Worm (Caenorhabditis elegans) whole organism, young adult: ENCODE measurements around the gene str-155.
A peak's percentile ranks its signal among the peaks of the same experiment; 100 is the strongest.

ENCODE experiments used
- F39B2.1 ChIP-seq: fragments of 200-800 bp; sonication (Bioruptor generic); IDR thresholded peaks from 2 replicates; pipeline ENCODE4 v1.3.6; 2022; ENCODE audit warnings: missing genetic modification reagents, missing genetic modification characterization, missing compliant biosample characterization
- F57A8.1 ChIP-seq: fragments of 200-800 bp; sonication (Bioruptor generic); optimal IDR thresholded peaks from 2 replicates; lab custom pipeline; 2018; ENCODE audit warnings: mild to moderate bottlenecking, missing genetic modification characterization, moderate library complexity, missing compliant biosample characterization
- T26A5.8 ChIP-seq: sonication (generic microtip); optimal IDR thresholded peaks from 2 replicates; lab custom pipeline; 2016; ENCODE audit warnings: missing genetic modification characterization, missing compliant biosample characterization
- Y53F4B.3 ChIP-seq: fragments of 200-800 bp; sonication (Bioruptor generic); IDR thresholded peaks from 2 replicates; pipeline ENCODE4 v1.3.6; 2022; ENCODE audit warnings: missing genetic modification reagents, missing genetic modification characterization, missing compliant biosample characterization
- Y53G8AR.9 ChIP-seq: fragments of 200-800 bp; sonication (Bioruptor generic); conservative IDR thresholded peaks from 2 replicates; pipeline ENCODE4 v1.3.6; 2022; ENCODE audit warnings: missing genetic modification reagents, missing genetic modification characterization, missing compliant biosample characterization
- Y56A3A.18 ChIP-seq: fragments of 200-800 bp; sonication (Bioruptor generic); IDR thresholded peaks from 2 replicates; pipeline ENCODE4 v1.3.6; 2022; ENCODE audit warnings: missing genetic modification reagents, missing genetic modification characterization, missing compliant biosample characterization
- Y95B8A.8 ChIP-seq: fragments of 200-800 bp; sonication (Bioruptor generic); IDR thresholded peaks from 2 replicates; pipeline ENCODE4 v1.3.6; 2022; ENCODE audit warnings: missing genetic modification reagents, missing genetic modification characterization, missing compliant biosample characterization
- ZK185.1 ChIP-seq: sonication (generic microtip); optimal IDR thresholded peaks from 2 replicates; lab custom pipeline; 2016; ENCODE audit warnings: mild to moderate bottlenecking, missing genetic modification characterization, missing compliant biosample characterization; ENCODE audit not compliant: poor library complexity, severe bottlenecking
- aptf-2 ChIP-seq: fragments of 200-800 bp; sonication (Bioruptor generic); conservative IDR thresholded peaks from 2 replicates; pipeline ENCODE4 v1.3.6; 2022; ENCODE audit warnings: missing genetic modification reagents, missing genetic modification characterization, missing compliant biosample characterization
- athp-1 ChIP-seq: sonication (generic microtip); optimal IDR thresholded peaks from 2 replicates; lab custom pipeline; 2017; ENCODE audit warnings: mild to moderate bottlenecking, missing genetic modification characterization, missing compliant biosample characterization
- attf-6 ChIP-seq: fragments of 200-800 bp; sonication (Bioruptor generic); IDR thresholded peaks from 2 replicates; pipeline ENCODE4 v1.3.6; 2022; ENCODE audit warnings: missing genetic modification reagents, missing genetic modification characterization, missing compliant biosample characterization
- bed-1 ChIP-seq: fragments of 200-800 bp; sonication (Bioruptor generic); IDR thresholded peaks from 2 replicates; pipeline ENCODE4 v1.3.6; 2022; ENCODE audit warnings: missing genetic modification reagents, missing genetic modification characterization, missing compliant biosample characterization
- bed-2 ChIP-seq: fragments of 200-800 bp; sonication (Bioruptor generic); IDR thresholded peaks from 2 replicates; pipeline ENCODE4 v1.3.6; 2022; ENCODE audit warnings: missing genetic modification reagents, missing genetic modification characterization, missing compliant biosample characterization
- ceh-100 ChIP-seq: fragments of 200-800 bp; sonication (Bioruptor generic); IDR thresholded peaks from 2 replicates; pipeline ENCODE4 v1.3.6; 2022; ENCODE audit warnings: missing genetic modification reagents, missing genetic modification characterization, missing compliant biosample characterization
- ceh-27 ChIP-seq: fragments of 200-800 bp; sonication (Bioruptor generic); optimal IDR thresholded peaks from 2 replicates; lab custom pipeline; 2018; ENCODE audit warnings: mild to moderate bottlenecking, missing genetic modification characterization, moderate library complexity, missing compliant biosample characterization
- ceh-58 ChIP-seq: fragments of 200-800 bp; sonication (Bioruptor generic); IDR thresholded peaks from 2 replicates; pipeline ENCODE4 v1.3.6; 2022; ENCODE audit warnings: missing genetic modification characterization, missing compliant biosample characterization
- ceh-79 ChIP-seq: sonication (generic microtip); optimal IDR thresholded peaks from 2 replicates; lab custom pipeline; 2017; ENCODE audit warnings: mild to moderate bottlenecking, missing genetic modification characterization, missing compliant biosample characterization
- die-1 ChIP-seq: sonication (generic microtip); optimal IDR thresholded peaks from 2 replicates; lab custom pipeline; 2016; ENCODE audit warnings: missing genotype, mild to moderate bottlenecking, missing genetic modification characterization, missing compliant biosample characterization
- efl-1 ChIP-seq: fragments of 150-350 bp; optimal IDR thresholded peaks from 2 replicates; lab custom pipeline; 2014; ENCODE audit warnings: missing biosample characterization, missing genetic modification reagents, missing genetic modification characterization
- ets-4 ChIP-seq: fragments of 200-800 bp; sonication (Bioruptor generic); optimal IDR thresholded peaks from 2 replicates; lab custom pipeline; 2018; ENCODE audit warnings: mild to moderate bottlenecking, missing genetic modification characterization, missing compliant biosample characterization
- gei-17 ChIP-seq: fragments of 200-800 bp; sonication (Bioruptor generic); optimal IDR thresholded peaks from 2 replicates; lab custom pipeline; 2018; ENCODE audit warnings: mild to moderate bottlenecking, missing genetic modification characterization, missing compliant biosample characterization
- hlh-26 ChIP-seq: fragments of 200-800 bp; sonication (Bioruptor generic); conservative IDR thresholded peaks from 2 replicates; pipeline ENCODE4 v1.3.6; 2022; ENCODE audit warnings: missing genetic modification reagents, missing genetic modification characterization, missing compliant biosample characterization
- hmg-1.2 ChIP-seq: fragments of 200-800 bp; sonication (Bioruptor generic); IDR thresholded peaks from 2 replicates; pipeline ENCODE4 v1.3.6; 2022; ENCODE audit warnings: missing genetic modification reagents, missing genetic modification characterization, missing compliant biosample characterization
- hmg-20 ChIP-seq: fragments of 200-800 bp; sonication (Bioruptor generic); IDR thresholded peaks from 2 replicates; pipeline ENCODE4 v1.3.6; 2022; ENCODE audit warnings: missing genetic modification reagents, missing genetic modification characterization, missing compliant biosample characterization
- let-526 ChIP-seq: fragments of 200-800 bp; sonication (Bioruptor generic); IDR thresholded peaks from 2 replicates; pipeline ENCODE4 v1.3.6; 2022; ENCODE audit warnings: missing genetic modification reagents, missing genetic modification characterization, missing compliant biosample characterization
- lin-26 ChIP-seq: fragments of 200-800 bp; sonication (Bioruptor generic); IDR thresholded peaks from 2 replicates; pipeline ENCODE4 v1.3.6; 2022; ENCODE audit warnings: missing genetic modification reagents, missing genetic modification characterization, missing compliant biosample characterization
- lin-54 ChIP-seq: fragments of 200-800 bp; sonication (Bioruptor generic); optimal IDR thresholded peaks from 2 replicates; lab custom pipeline; 2018; ENCODE audit warnings: mild to moderate bottlenecking, missing genetic modification characterization, missing compliant biosample characterization
- lir-1 ChIP-seq: fragments of 200-800 bp; sonication (Bioruptor generic); conservative IDR thresholded peaks from 2 replicates; pipeline ENCODE4 v1.3.6; 2022; ENCODE audit warnings: missing genetic modification reagents, missing genetic modification characterization, missing compliant biosample characterization
- lsl-1 ChIP-seq: fragments of 200-800 bp; sonication (Bioruptor generic); optimal IDR thresholded peaks from 2 replicates; lab custom pipeline; 2018; ENCODE audit warnings: mild to moderate bottlenecking, missing genetic modification characterization, moderate library complexity, missing compliant biosample characterization
- lsy-27 ChIP-seq: sonication (generic microtip); optimal IDR thresholded peaks from 2 replicates; lab custom pipeline; 2017; ENCODE audit warnings: missing genetic modification characterization, mild to moderate bottlenecking, missing compliant biosample characterization, antibody characterized with exemption, missing genotype, borderline replicate concordance; ENCODE audit not compliant: insufficient read depth
- madf-10 ChIP-seq: sonication (generic microtip); optimal IDR thresholded peaks from 2 replicates; lab custom pipeline; 2016; ENCODE audit warnings: mild to moderate bottlenecking, missing genetic modification characterization, missing compliant biosample characterization
- madf-6 ChIP-seq: fragments of 200-800 bp; sonication (Bioruptor generic); IDR thresholded peaks from 2 replicates; pipeline ENCODE4 v1.3.6; 2022; ENCODE audit warnings: missing genetic modification reagents, missing genetic modification characterization, missing compliant biosample characterization
- mcd-1 ChIP-seq: fragments of 200-800 bp; sonication (Bioruptor generic); IDR thresholded peaks from 2 replicates; pipeline ENCODE4 v1.3.6; 2022; ENCODE audit warnings: missing genetic modification reagents, missing genetic modification characterization, missing compliant biosample characterization
- mel-28 ChIP-seq: sonication (generic microtip); optimal IDR thresholded peaks from 2 replicates; lab custom pipeline; 2016; ENCODE audit warnings: borderline replicate concordance, mild to moderate bottlenecking, missing genetic modification characterization, missing compliant biosample characterization
- mes-4 ChIP-seq: sonication (generic microtip); optimal IDR thresholded peaks from 2 replicates; lab custom pipeline; 2016; ENCODE audit warnings: missing genotype, missing genetic modification characterization, missing compliant biosample characterization
- nfya-2 ChIP-seq: fragments of 200-800 bp; sonication (Bioruptor generic); IDR thresholded peaks from 2 replicates; pipeline ENCODE4 v1.3.6; 2022; ENCODE audit warnings: missing genetic modification reagents, missing genetic modification characterization, missing compliant biosample characterization
- nfyb-1 ChIP-seq: fragments of 200-800 bp; sonication (Bioruptor generic); IDR thresholded peaks from 2 replicates; pipeline ENCODE4 v1.3.6; 2022; ENCODE audit warnings: missing genetic modification reagents, missing genetic modification characterization, missing compliant biosample characterization
- nhr-27 ChIP-seq: fragments of 200-800 bp; sonication (Bioruptor generic); optimal IDR thresholded peaks from 2 replicates; lab custom pipeline; 2018; ENCODE audit warnings: mild to moderate bottlenecking, missing genetic modification characterization, moderate library complexity, missing compliant biosample characterization
- rcor-1 ChIP-seq: fragments of 200-800 bp; sonication (Bioruptor generic); IDR thresholded peaks from 2 replicates; pipeline ENCODE4 v1.3.6; 2022; ENCODE audit warnings: missing genetic modification reagents, missing genetic modification characterization, missing compliant biosample characterization
- repo-1 ChIP-seq: sonication (generic microtip); optimal IDR thresholded peaks from 2 replicates; lab custom pipeline; 2017; ENCODE audit warnings: mild to moderate bottlenecking, missing genetic modification characterization, missing compliant biosample characterization
- snpc-1.3 ChIP-seq: sonication (generic microtip); optimal IDR thresholded peaks from 2 replicates; lab custom pipeline; 2017; ENCODE audit warnings: missing genetic modification characterization, mild to moderate bottlenecking, missing compliant biosample characterization, antibody characterized with exemption, moderate library complexity, missing genotype, missing genetic modification reagents; ENCODE audit not compliant: insufficient read depth
- tbp1 ChIP-seq: fragments of 200-800 bp; sonication (Bioruptor generic); optimal IDR thresholded peaks from 2 replicates; lab custom pipeline; 2018; ENCODE audit warnings: mild to moderate bottlenecking, missing genetic modification characterization, missing compliant biosample characterization
- tbx-9 ChIP-seq: sonication (generic microtip); optimal IDR thresholded peaks from 2 replicates; lab custom pipeline; 2016; ENCODE audit warnings: borderline replicate concordance, missing genetic modification characterization, inconsistent platforms, missing compliant biosample characterization
- xnd-1 ChIP-seq: sonication (generic microtip); optimal IDR thresholded peaks from 2 replicates; lab custom pipeline; 2016; ENCODE audit warnings: missing genotype, missing genetic modification reagents, missing genetic modification characterization, missing compliant biosample characterization
- zim-3 ChIP-seq: sonication (generic microtip); optimal IDR thresholded peaks from 2 replicates; lab custom pipeline; 2017; ENCODE audit warnings: mild to moderate bottlenecking, missing genetic modification characterization, moderate library complexity, missing compliant biosample characterization
- ztf-18 ChIP-seq: sonication (generic microtip); optimal IDR thresholded peaks from 2 replicates; lab custom pipeline; 2016; ENCODE audit warnings: missing genotype, mild to moderate bottlenecking, missing genetic modification characterization, missing compliant biosample characterization
- ztf-22 ChIP-seq: fragments of 200-800 bp; sonication (Bioruptor generic); optimal IDR thresholded peaks from 2 replicates; lab custom pipeline; 2018; ENCODE audit warnings: mild to moderate bottlenecking, missing genetic modification characterization, moderate library complexity, missing compliant biosample characterization
- ztf-26 ChIP-seq: sonication (generic microtip); optimal IDR thresholded peaks from 2 replicates; lab custom pipeline; 2017; ENCODE audit warnings: missing genetic modification characterization, missing compliant biosample characterization
- ztf-3 ChIP-seq: fragments of 200-800 bp; sonication (Bioruptor generic); optimal IDR thresholded peaks from 2 replicates; lab custom pipeline; 2018; ENCODE audit warnings: mild to moderate bottlenecking, missing genetic modification characterization, missing compliant biosample characterization
- ztf-6 ChIP-seq: fragments of 200-800 bp; sonication (Bioruptor generic); IDR thresholded peaks from 2 replicates; pipeline ENCODE4 v1.3.6; 2022; ENCODE audit warnings: missing genetic modification reagents, missing genetic modification characterization, missing compliant biosample characterization

Gene str-155

ce11 chrIV:4885435-4885834, 30.4 kb upstream of the str-155 start (continued):
- TF ChIP-seq ztf-3, result no peak
- TF ChIP-seq ztf-6 (GFP tag; lab: Robert Waterston, UW), result no peak
- no peak for TF ChIP-seq nfya-2 (GFP tag; lab: Robert Waterston, UW)
- no peak for TF ChIP-seq Y56A3A.18
- TF ChIP-seq ZK185.1, result no peak
- peak; percentile 23 for TF ChIP-seq ztf-18 (tag; lab: Kevin White, UChicago)
- TF ChIP-seq lin-54 (GFP tag; lab: Kevin White, UChicago), result no peak
- no peak for TF ChIP-seq bed-2 (GFP tag; lab: Robert Waterston, UW)
- TF ChIP-seq ceh-58 (GFP tag; lab: Robert Waterston, UW), result no peak
- TF ChIP-seq lir-1, result no peak
- TF ChIP-seq tbx-9 (tag; lab: Kevin White, UChicago), result no peak
- TF ChIP-seq die-1 (tag; lab: Kevin White, UChicago), result peak; percentile 58
- no peak for TF ChIP-seq snpc-1.3 (tag; lab: Kevin White, UChicago)
- TF ChIP-seq ceh-79 (tag; lab: Kevin White, UChicago), result no peak
- no peak for TF ChIP-seq F39B2.1 (GFP tag; lab: Robert Waterston, UW)
- TF ChIP-seq attf-6 (GFP tag; lab: Robert Waterston, UW), result peak; percentile 83
- no peak for TF ChIP-seq gei-17
- no peak for TF ChIP-seq ztf-26 (tag; lab: Kevin White, UChicago)
- no peak for TF ChIP-seq F57A8.1 (GFP tag; lab: Kevin White, UChicago)
- TF ChIP-seq athp-1 (tag; lab: Kevin White, UChicago), result no peak
- no peak for TF ChIP-seq hmg-1.2
- TF ChIP-seq madf-10, result no peak
- no peak for TF ChIP-seq efl-1 (GFP tag; lab: Kevin White, UChicago)
- no peak for TF ChIP-seq zim-3 (tag; lab: Kevin White, UChicago)
- TF ChIP-seq xnd-1 (tag; lab: Kevin White, UChicago), result no peak
- TF ChIP-seq repo-1 (tag; lab: Kevin White, UChicago), result no peak
- no peak for TF ChIP-seq mcd-1 (GFP tag; lab: Robert Waterston, UW)
- no peak for TF ChIP-seq mel-28 (tag; lab: Kevin White, UChicago)
- TF ChIP-seq let-526 (GFP tag; lab: Robert Waterston, UW), result no peak
- TF ChIP-seq ceh-100, result no peak
- TF ChIP-seq Y95B8A.8 (GFP tag; lab: Robert Waterston, UW), result no peak
- no peak for TF ChIP-seq bed-1 (GFP tag; lab: Robert Waterston, UW)
- TF ChIP-seq nhr-27, result no peak
- no peak for TF ChIP-seq hmg-20 (GFP tag; lab: Robert Waterston, UW)
- TF ChIP-seq hlh-26 (GFP tag; lab: Robert Waterston, UW), result no peak
- no peak for TF ChIP-seq ceh-27 (GFP tag; lab: Kevin White, UChicago)
- peak; percentile 80 for TF ChIP-seq tbp1 (GFP tag; lab: Kevin White, UChicago)
- peak; percentile 49; the same call in 1 of the 2 replicates for TF ChIP-seq lin-26 (GFP tag; lab: Robert Waterston, UW)
- TF ChIP-seq madf-6, result no peak
- no peak for TF ChIP-seq ets-4 (GFP tag; lab: Kevin White, UChicago)
- no peak for TF ChIP-seq Y53G8AR.9
- TF ChIP-seq lsl-1 (GFP tag; lab: Kevin White, UChicago), result no peak
- no peak for TF ChIP-seq ztf-22 (GFP tag; lab: Kevin White, UChicago)
- TF ChIP-seq aptf-2 (GFP tag; lab: Robert Waterston, UW), result no peak
- no peak for TF ChIP-seq Y53F4B.3 (GFP tag; lab: Robert Waterston, UW)
- TF ChIP-seq rcor-1 (GFP tag; lab: Robert Waterston, UW), result no peak
- no peak for TF ChIP-seq mes-4 (tag; lab: Kevin White, UChicago)
- no peak for TF ChIP-seq lsy-27
- no peak for TF ChIP-seq T26A5.8 (tag; lab: Kevin White, UChicago)
- no peak for TF ChIP-seq nfyb-1
